Fruit fly (Drosophila melanogaster): ENCODE measurements around the gene CG7231.

DNA sequence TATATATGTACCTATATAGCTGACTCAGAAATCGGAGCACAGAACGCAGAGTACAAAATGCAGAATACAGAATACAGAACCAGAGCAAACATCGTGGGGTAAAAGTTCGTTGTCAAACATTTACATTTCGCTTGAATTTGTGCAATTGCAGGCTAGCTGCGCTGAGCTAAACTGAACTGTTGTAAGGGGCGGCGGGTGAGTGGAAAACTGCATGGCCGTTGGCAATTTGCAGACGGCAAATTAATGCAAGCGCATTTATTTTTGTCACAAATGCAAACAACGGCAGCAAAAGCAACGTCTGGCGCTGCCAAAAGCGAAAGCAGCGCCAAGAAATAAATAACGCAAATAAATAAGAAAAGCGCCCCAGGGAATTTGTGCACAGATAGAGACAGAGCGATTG, 31.8 kb upstream of the CG7231 start:
- TF ChIP-seq Gug (GFP tag; IDR thresholded peaks at IDR 0.05) (no peak), CG3032 (tag; optimal IDR thresholded peaks at IDR 0.05) (no peak), CG10631 (GFP tag; optimal IDR thresholded peaks at IDR 0.05) (no peak), fd85E (GFP tag; optimal IDR thresholded peaks at IDR 0.05) (no peak)
